Worm (Caenorhabditis elegans) whole organism, L1 larva: ENCODE results near the gene Y105C5A.26.
A peak's percentile ranks its signal among the peaks of the same experiment; 100 is the strongest.
"Not testable (repeated sequence)": the region's sequence is repeated elsewhere in the genome, so short reads cannot be mapped to it uniquely, and the experiment has no call there.

Experiments
- ceh-88 ChIP-seq: fragments of 200-800 bp; sonication (Bioruptor generic); IDR thresholded peaks from 2 replicates; pipeline ENCODE4 v1.3.6; 2022; ENCODE audit warnings: missing genetic modification characterization, missing compliant biosample characterization
- ces-1 ChIP-seq: fragments of 150-350 bp; optimal IDR thresholded peaks from 2 replicates; lab custom pipeline; 2014; ENCODE audit warnings: missing biosample characterization, missing genetic modification reagents, missing genetic modification characterization
- efl-1 ChIP-seq, 4 experiments: fragments of 150-350 bp; optimal IDR thresholded peaks in 3 of 4; peaks in 1 of 4; 1 replicate in 1 of 4; 2 replicates in 3 of 4; lab custom pipeline; 2014; ENCODE audit warnings: missing biosample characterization in 2 of 4, missing genetic modification characterization in 2 of 4, missing genetic modification reagents in 2 of 4
- elt-2 ChIP-seq: sonication (generic microtip); optimal IDR thresholded peaks from 2 replicates; lab custom pipeline; 2016; ENCODE audit warnings: missing genetic modification characterization, mild to moderate bottlenecking, inconsistent platforms, missing compliant biosample characterization, missing genetic modification reagents
- lin-35 ChIP-seq, 2 experiments: fragments of 150-350 bp; optimal IDR thresholded peaks; 2 replicates each; lab custom pipeline; 2014; ENCODE audit warnings: missing biosample characterization in 2 of 2, missing genetic modification characterization in 2 of 2, missing genetic modification reagents in 2 of 2
- lin-39 ChIP-seq: fragments of 150-350 bp; optimal IDR thresholded peaks from 2 replicates; lab custom pipeline; 2014; ENCODE audit warnings: missing biosample characterization, missing genetic modification reagents, missing genetic modification characterization
- lsy-2 ChIP-seq, 2 experiments: fragments of 150-350 bp; optimal IDR thresholded peaks; 2 replicates each; lab custom pipeline; 2014; ENCODE audit warnings: missing biosample characterization in 2 of 2, missing genetic modification characterization in 2 of 2
- nhr-12 ChIP-seq: sonication (generic microtip); optimal IDR thresholded peaks from 2 replicates; lab custom pipeline; 2017; ENCODE audit warnings: missing biosample characterization, missing genetic modification characterization
- nhr-20 ChIP-seq: sonication (generic microtip); optimal IDR thresholded peaks from 2 replicates; lab custom pipeline; 2016; ENCODE audit warnings: mild to moderate bottlenecking, missing genetic modification characterization, missing compliant biosample characterization
- nhr-71 ChIP-seq: sonication (generic microtip); optimal IDR thresholded peaks from 2 replicates; lab custom pipeline; 2016; ENCODE audit warnings: mild to moderate bottlenecking, missing genetic modification characterization, moderate library complexity, missing compliant biosample characterization
- nhr-85 ChIP-seq: sonication (generic microtip); peaks from one replicate; lab custom pipeline; 2016; ENCODE audit warnings: missing genetic modification characterization, inconsistent platforms, missing compliant biosample characterization
- nhr-90 ChIP-seq: sonication (generic microtip); optimal IDR thresholded peaks from 2 replicates; lab custom pipeline; 2016; ENCODE audit warnings: mild to moderate bottlenecking, missing genetic modification characterization, missing compliant biosample characterization; ENCODE audit not compliant: poor library complexity
- pag-3 ChIP-seq: sonication (generic microtip); optimal IDR thresholded peaks from 2 replicates; lab custom pipeline; 2017; ENCODE audit warnings: missing genetic modification characterization, mild to moderate bottlenecking, missing compliant biosample characterization, antibody characterized with exemption, borderline replicate concordance; ENCODE audit not compliant: insufficient read depth
- tlp-1 ChIP-seq: fragments of 150-350 bp; optimal IDR thresholded peaks from 2 replicates; lab custom pipeline; 2014; ENCODE audit warnings: missing biosample characterization, missing genetic modification characterization
- unc-62 ChIP-seq: fragments of 150-350 bp; optimal IDR thresholded peaks from 2 replicates; lab custom pipeline; 2014; ENCODE audit warnings: missing biosample characterization, missing genetic modification reagents, missing genetic modification characterization
- unc-98 ChIP-seq: fragments of 200-800 bp; sonication (Bioruptor generic); IDR thresholded peaks from 2 replicates; pipeline ENCODE4 v1.3.6; 2022; ENCODE audit warnings: missing genetic modification characterization, missing compliant biosample characterization
- zip-4 ChIP-seq: fragments of 200-800 bp; sonication (Bioruptor generic); optimal IDR thresholded peaks from 2 replicates; lab custom pipeline; 2018; ENCODE audit warnings: mild to moderate bottlenecking, missing genetic modification characterization, moderate library complexity, missing compliant biosample characterization

The Y105C5A.26 gene

ce11 chrIV:15641699-15642098, 39.6 kb downstream of the Y105C5A.26 start, which contains the start of gene Y105C5A.12:
Gene Y105C5A.12 (minus strand): TSS chrIV:15641799.
- TF ChIP-seq lin-35 (GFP tag; optimal IDR thresholded peaks at IDR 0.05; lab: Kevin White, UChicago); nhr-20 (tag; lab: Kevin White, UChicago); zip-4: not testable (repeated sequence)

- peak in 1 of 2 experiments; percentile 3 for TF ChIP-seq lsy-2 (tag; optimal IDR thresholded peaks at IDR 0.05; lab: Kevin White, UChicago)
- peak in 1 of 2 experiments; percentile 17 for TF ChIP-seq lin-35 (GFP tag; optimal IDR thresholded peaks at IDR 0.05; lab: Kevin White, UChicago)
- no peak for TF ChIP-seq efl-1 (optimal IDR thresholded peaks at IDR 0.05; lab: Kevin White, UChicago)
- peak in 1 of 2 experiments; percentile 34 for TF ChIP-seq efl-1 (GFP tag; optimal IDR thresholded peaks at IDR 0.05 in 1 of 2; lab: Kevin White, UChicago)
- no peak for TF ChIP-seq nhr-12 (tag; lab: Kevin White, UChicago)
- TF ChIP-seq elt-2, result peak; percentile 84
- TF ChIP-seq ceh-88 (GFP tag; lab: Robert Waterston, UW), result no peak
Measured at ce11 chrIV:15640852-15641251, 40.5 kb downstream of the Y105C5A.26 start, which contains the start of gene Y105C5A.13. Gene Y105C5A.13 (plus strand): TSS chrIV:15641231.

- TF ChIP-seq unc-62, result no peak
- TF ChIP-seq nhr-71 (tag; lab: Kevin White, UChicago), result no peak
- no peak for TF ChIP-seq nhr-85
- TF ChIP-seq ces-1 (GFP tag; lab: Kevin White, UChicago), result no peak
- no peak for TF ChIP-seq unc-98 (GFP tag; lab: Robert Waterston, UW)
- TF ChIP-seq pag-3, result no peak
- TF ChIP-seq tlp-1 (tag; lab: Kevin White, UChicago), result no peak
- TF ChIP-seq lin-39 (tag; lab: Kevin White, UChicago), result no peak
Measured at ce11 chrIV:15639223-15639622, 42.1 kb downstream of the Y105C5A.26 start.

ce11 chrIV:15635462-15635861, 45.9 kb downstream of the Y105C5A.26 start, which contains the start of gene Y105C5A.10:
Gene Y105C5A.10 (plus strand): TSS chrIV:15635762.
- TF ChIP-seq ceh-88 (GFP tag; lab: Robert Waterston, UW); nhr-90 (tag; lab: Kevin White, UChicago); efl-1 (optimal IDR thresholded peaks at IDR 0.05; lab: Kevin White, UChicago); efl-1 (GFP tag; optimal IDR thresholded peaks at IDR 0.05 in 1 of 2; lab: Kevin White, UChicago): not testable (repeated sequence)
- TF ChIP-seq, all 84 proteins: peak for 0; not testable (repeated sequence) for 84

ce11 chrIV:15634240-15634789, 47.0 kb downstream of the Y105C5A.26 start, which contains the start of gene Y105C5A.1274:
Gene Y105C5A.1274 (plus strand): TSS chrIV:15634739.
- TF ChIP-seq lsy-2 (tag; optimal IDR thresholded peaks at IDR 0.05; lab: Kevin White, UChicago), result peak in 1 of 2 experiments; percentile 33
